Fruit fly (Drosophila melanogaster) whole organism, embryonic: ENCODE measurements around the gene CG14034.
A peak's percentile ranks its signal among the peaks of the same experiment; 100 is the strongest.

Experiments
- B-H2 ChIP-seq: fragments of 200-800 bp; sonication (Bioruptor generic); optimal IDR thresholded peaks from 2 replicates; lab custom pipeline; 2018; ENCODE audit warnings: missing biosample characterization, mild to moderate bottlenecking, missing genetic modification characterization
- CG10366 ChIP-seq: fragments of 200-800 bp; sonication (Bioruptor generic); IDR thresholded peaks from 2 replicates; pipeline ENCODE4 v1.3.6; 2022; ENCODE audit warnings: missing biosample characterization, missing genetic modification characterization
- CG11695 ChIP-seq: fragments of 200-800 bp; sonication (Bioruptor generic); IDR thresholded peaks from 3 replicates; pipeline ENCODE4 v1.3.6; 2022; ENCODE audit warnings: missing biosample characterization, missing genetic modification characterization
- CG13123 ChIP-seq: fragments of 200-800 bp; sonication (Bioruptor generic); optimal IDR thresholded peaks from 2 replicates; lab custom pipeline; 2016; ENCODE audit warnings: missing biosample characterization, missing genetic modification characterization
- CG14710 ChIP-seq: fragments of 200-800 bp; sonication (Bioruptor generic); optimal IDR thresholded peaks from 3 replicates; lab custom pipeline; 2019; ENCODE audit warnings: missing biosample characterization, mild to moderate bottlenecking, missing genetic modification characterization, moderate library complexity
- CG1529 ChIP-seq: fragments of 200-800 bp; sonication (Bioruptor generic); optimal IDR thresholded peaks from 3 replicates; lab custom pipeline; 2018; ENCODE audit warnings: missing biosample characterization, missing genetic modification characterization
- CG1602 ChIP-seq: fragments of 200-800 bp; sonication (Bioruptor generic); optimal IDR thresholded peaks from 3 replicates; lab custom pipeline; 2016; ENCODE audit warnings: missing biosample characterization, missing genetic modification characterization
- CG18262 ChIP-seq: fragments of 200-800 bp; optimal IDR thresholded peaks from 3 replicates; lab custom pipeline; 2019; ENCODE audit warnings: missing biosample characterization, mild to moderate bottlenecking, missing genetic modification characterization, moderate library complexity
- CG2199 ChIP-seq: fragments of 200-800 bp; sonication (Bioruptor generic); IDR thresholded peaks from 3 replicates; pipeline ENCODE4 v1.3.6; 2022; ENCODE audit warnings: missing biosample characterization, missing genetic modification characterization
- CG2712 ChIP-seq: fragments of 200-800 bp; optimal IDR thresholded peaks from 3 replicates; lab custom pipeline; 2019; ENCODE audit warnings: missing biosample characterization, mild to moderate bottlenecking, missing genetic modification characterization, moderate library complexity
- CG2889 ChIP-seq: fragments of 200-800 bp; sonication (Bioruptor generic); IDR thresholded peaks from 3 replicates; pipeline ENCODE4 v1.3.6; 2022; ENCODE audit warnings: missing biosample characterization, missing genetic modification characterization
- CG33557 ChIP-seq: fragments of 200-800 bp; sonication (Bioruptor generic); optimal IDR thresholded peaks from 2 replicates; lab custom pipeline; 2019; ENCODE audit warnings: missing biosample characterization, mild to moderate bottlenecking, missing genetic modification characterization, moderate library complexity
- CG4730 ChIP-seq: fragments of 200-800 bp; sonication (Bioruptor generic); IDR thresholded peaks from 2 replicates; pipeline ENCODE4 v1.3.6; 2022; ENCODE audit warnings: missing biosample characterization, missing genetic modification characterization
- CG6654 ChIP-seq: fragments of 200-800 bp; sonication (Bioruptor generic); optimal IDR thresholded peaks from 2 replicates; lab custom pipeline; 2017; ENCODE audit warnings: missing biosample characterization, mild to moderate bottlenecking, missing genetic modification characterization
- CG7271 ChIP-seq: fragments of 200-800 bp; sonication (Bioruptor generic); optimal IDR thresholded peaks from 2 replicates; lab custom pipeline; 2018; ENCODE audit warnings: missing biosample characterization, mild to moderate bottlenecking, missing genetic modification characterization, moderate library complexity
- CG7357 ChIP-seq: fragments of 200-800 bp; sonication (Bioruptor generic); IDR thresholded peaks from 3 replicates; pipeline ENCODE4 v1.3.6; 2022; ENCODE audit warnings: missing biosample characterization, missing genetic modification characterization
- CG7556 ChIP-seq: fragments of 200-800 bp; sonication (Bioruptor generic); optimal IDR thresholded peaks from 2 replicates; lab custom pipeline; 2017; ENCODE audit warnings: missing biosample characterization, mild to moderate bottlenecking, missing genetic modification characterization
- CG8765 ChIP-seq: fragments of 200-800 bp; sonication (Bioruptor generic); IDR thresholded peaks from 2 replicates; pipeline ENCODE4 v1.3.6; 2022; ENCODE audit warnings: missing biosample characterization, missing genetic modification characterization
- Dll ChIP-seq: fragments of 200-800 bp; sonication (Bioruptor generic); IDR thresholded peaks from 4 replicates; pipeline ENCODE4 v1.3.6; 2022; ENCODE audit warnings: missing biosample characterization, missing genetic modification characterization; ENCODE audit not compliant: partially characterized antibody
- ERR ChIP-seq: fragments of 200-800 bp; sonication (Bioruptor generic); optimal IDR thresholded peaks from 2 replicates; lab custom pipeline; 2016; ENCODE audit warnings: missing biosample characterization, missing genetic modification characterization
- Hmr ChIP-seq: fragments of 200-800 bp; sonication (Bioruptor generic); optimal IDR thresholded peaks from 3 replicates; lab custom pipeline; 2017; ENCODE audit warnings: mild to moderate bottlenecking, missing biosample characterization, missing genetic modification reagents, missing genetic modification characterization
- Hr51 ChIP-seq, 2 experiments: fragments of 200-800 bp; sonication (Bioruptor generic); optimal IDR thresholded peaks; 2 replicates in 1 of 2; 3 replicates in 1 of 2; lab custom pipeline; 2016 to 2018; ENCODE audit warnings: missing biosample characterization in 2 of 2, missing genetic modification characterization in 2 of 2, mild to moderate bottlenecking in 1 of 2, moderate library complexity in 1 of 2
- Hsf ChIP-seq: fragments of 200-800 bp; sonication (Bioruptor generic); optimal IDR thresholded peaks from 3 replicates; lab custom pipeline; 2016; ENCODE audit warnings: missing biosample characterization, missing genetic modification characterization
- Lpt ChIP-seq: fragments of >200 bp; optimal IDR thresholded peaks from 2 replicates; lab custom pipeline; 2018; ENCODE audit warnings: missing biosample characterization, missing genetic modification characterization
- Nf-YB ChIP-seq: fragments of 200-800 bp; sonication (Bioruptor generic); optimal IDR thresholded peaks from 3 replicates; lab custom pipeline; 2019; ENCODE audit warnings: missing biosample characterization, mild to moderate bottlenecking, missing genetic modification characterization, moderate library complexity
- Pdp1 ChIP-seq, 2 experiments: fragments of 200-800 bp; sonication (Bioruptor generic); optimal IDR thresholded peaks; 3 replicates each; lab custom pipeline; 2016; ENCODE audit warnings: missing biosample characterization in 2 of 2, missing genetic modification characterization in 2 of 2, mild to moderate bottlenecking in 1 of 2, moderate library complexity in 1 of 2
- Six4 ChIP-seq: fragments of 200-800 bp; sonication (Bioruptor generic); optimal IDR thresholded peaks from 2 replicates; lab custom pipeline; 2016; ENCODE audit warnings: missing biosample characterization, missing genetic modification characterization
- amos ChIP-seq: fragments of 200-800 bp; sonication (Bioruptor generic); IDR thresholded peaks from 2 replicates; pipeline ENCODE4 v1.3.6; 2022; ENCODE audit warnings: missing biosample characterization, missing genetic modification characterization; ENCODE audit not compliant: partially characterized antibody
- ap ChIP-seq: fragments of 200-800 bp; sonication (Bioruptor generic); IDR thresholded peaks from 2 replicates; pipeline ENCODE4 v1.3.6; 2022; ENCODE audit warnings: missing biosample characterization, missing genetic modification characterization
- bcd ChIP-seq: fragments of 200-800 bp; sonication (Bioruptor generic); optimal IDR thresholded peaks from 2 replicates; lab custom pipeline; 2017; ENCODE audit warnings: missing biosample characterization, mild to moderate bottlenecking, missing genetic modification characterization
- chm ChIP-seq: fragments of 200-800 bp; sonication (Bioruptor generic); IDR thresholded peaks from 2 replicates; pipeline ENCODE4 v1.3.6; 2022; ENCODE audit warnings: missing biosample characterization, missing genetic modification characterization
- corto ChIP-seq: fragments of 200-800 bp; sonication (Bioruptor generic); optimal IDR thresholded peaks from 2 replicates; lab custom pipeline; 2016; ENCODE audit warnings: missing biosample characterization, mild to moderate bottlenecking, missing genetic modification characterization, moderate library complexity
- croc ChIP-seq: fragments of 200-800 bp; sonication (Bioruptor generic); conservative IDR thresholded peaks from 3 replicates; pipeline ENCODE4 v1.3.6; 2022; ENCODE audit warnings: missing biosample characterization, missing genetic modification characterization
- danr ChIP-seq: fragments of 200-800 bp; sonication (Bioruptor generic); IDR thresholded peaks from 2 replicates; pipeline ENCODE4 v1.3.6; 2022; ENCODE audit warnings: missing biosample characterization, missing genetic modification characterization
- dmrt11E ChIP-seq: fragments of 200-800 bp; sonication (Bioruptor generic); optimal IDR thresholded peaks from 3 replicates; lab custom pipeline; 2018; ENCODE audit warnings: missing biosample characterization, mild to moderate bottlenecking, missing genetic modification characterization, moderate library complexity
- ems ChIP-seq: fragments of 200-800 bp; sonication (Bioruptor generic); optimal IDR thresholded peaks from 3 replicates; lab custom pipeline; 2016; ENCODE audit warnings: missing biosample characterization, missing genetic modification characterization
- fd3F ChIP-seq: fragments of 200-800 bp; sonication (Bioruptor generic); optimal IDR thresholded peaks from 2 replicates; lab custom pipeline; 2018; ENCODE audit warnings: missing biosample characterization, mild to moderate bottlenecking, missing genetic modification characterization, moderate library complexity
- grn ChIP-seq: fragments of 200-800 bp; sonication (Bioruptor generic); optimal IDR thresholded peaks from 3 replicates; lab custom pipeline; 2017; ENCODE audit warnings: missing biosample characterization, missing genetic modification characterization
- kay ChIP-seq: fragments of 200-800 bp; sonication (Bioruptor generic); optimal IDR thresholded peaks from 2 replicates; lab custom pipeline; 2016; ENCODE audit warnings: missing biosample characterization, missing genetic modification characterization
- maf-S ChIP-seq: fragments of 200-800 bp; sonication (Bioruptor generic); optimal IDR thresholded peaks from 2 replicates; lab custom pipeline; 2016; ENCODE audit warnings: missing biosample characterization, missing genetic modification characterization
- mld ChIP-seq: fragments of 200-800 bp; sonication (Bioruptor generic); IDR thresholded peaks from 3 replicates; pipeline ENCODE4 v1.3.6; 2022; ENCODE audit warnings: missing biosample characterization, missing genetic modification characterization; ENCODE audit not compliant: partially characterized antibody
- odd ChIP-seq: fragments of 200-800 bp; sonication (Bioruptor generic); optimal IDR thresholded peaks from 2 replicates; lab custom pipeline; 2017; ENCODE audit warnings: missing biosample characterization, mild to moderate bottlenecking, missing genetic modification characterization
- phol ChIP-seq: fragments of 200-800 bp; sonication (Bioruptor generic); optimal IDR thresholded peaks from 3 replicates; lab custom pipeline; 2018; ENCODE audit warnings: missing biosample characterization, mild to moderate bottlenecking, missing genetic modification characterization, moderate library complexity
- pum ChIP-seq: fragments of 200-800 bp; sonication (Bioruptor generic); optimal IDR thresholded peaks from 2 replicates; lab custom pipeline; 2016; ENCODE audit warnings: missing biosample characterization, missing genetic modification characterization
- ro ChIP-seq: fragments of 200-800 bp; sonication (Bioruptor generic); IDR thresholded peaks from 2 replicates; pipeline ENCODE4 v1.3.6; 2022; ENCODE audit warnings: missing biosample characterization, missing genetic modification characterization
- sd ChIP-seq: fragments of 200-800 bp; sonication (Bioruptor generic); optimal IDR thresholded peaks from 3 replicates; lab custom pipeline; 2018; ENCODE audit warnings: missing biosample characterization, mild to moderate bottlenecking, missing genetic modification characterization, moderate library complexity
- tap ChIP-seq: fragments of 200-800 bp; optimal IDR thresholded peaks from 3 replicates; lab custom pipeline; 2019; ENCODE audit warnings: missing biosample characterization, mild to moderate bottlenecking, missing genetic modification characterization, moderate library complexity
- tgo ChIP-seq: fragments of 200-800 bp; sonication (Bioruptor generic); IDR thresholded peaks from 3 replicates; pipeline ENCODE4 v1.3.6; 2022; ENCODE audit warnings: missing biosample characterization, missing genetic modification characterization
- tin ChIP-seq: fragments of 200-800 bp; sonication (Bioruptor generic); optimal IDR thresholded peaks from 3 replicates; lab custom pipeline; 2016; ENCODE audit warnings: missing biosample characterization, missing genetic modification characterization
- vfl ChIP-seq: fragments of 200-800 bp; sonication (Bioruptor generic); optimal IDR thresholded peaks from 2 replicates; lab custom pipeline; 2016; ENCODE audit warnings: missing biosample characterization, missing genetic modification characterization
- zfh1 ChIP-seq: fragments of 200-800 bp; sonication (Bioruptor generic); IDR thresholded peaks from 3 replicates; pipeline ENCODE4 v1.3.6; 2022; ENCODE audit warnings: missing biosample characterization, missing genetic modification characterization

The CG14034 gene

dm6 chr2L:5247384-5247783 is 31.0 kb upstream of the CG14034 start (continued):
- peak; percentile 15; the same call in 1 of the 3 replicates for TF ChIP-seq tgo (GFP tag; lab: Robert Waterston, UW)
- peak; percentile 7 for TF ChIP-seq odd
- TF ChIP-seq Hmr: no peak
- TF ChIP-seq CG8765 (GFP tag; lab: Robert Waterston, UW): no peak
- no peak for TF ChIP-seq Lpt
- TF ChIP-seq ro (GFP tag; lab: Robert Waterston, UW): no peak
- no peak for TF ChIP-seq bcd (GFP tag; lab: Kevin White, UChicago)
- TF ChIP-seq Dll (GFP tag; lab: Robert Waterston, UW): peak; percentile 29; the same call in 1 of the 4 replicates
- no peak for TF ChIP-seq mld (GFP tag; lab: Robert Waterston, UW)
- TF ChIP-seq grn (GFP tag; lab: Kevin White, UChicago): peak; percentile 98
- TF ChIP-seq CG7271 (tag; lab: Kevin White, UChicago): no peak
- TF ChIP-seq danr: no peak
- TF ChIP-seq CG18262 (tag; lab: Kevin White, UChicago): peak; percentile 10
- TF ChIP-seq CG1529: no peak
- no peak for TF ChIP-seq B-H2 (GFP tag; lab: Kevin White, UChicago)
- peak; percentile 27 for TF ChIP-seq dmrt11E (tag; lab: Kevin White, UChicago)
- TF ChIP-seq CG10366 (GFP tag; lab: Robert Waterston, UW): no peak
- TF ChIP-seq CG2199 (GFP tag; lab: Robert Waterston, UW): peak; percentile 48; the same call in 1 of the 3 replicates
- no peak for TF ChIP-seq CG13123 (GFP tag; lab: Kevin White, UChicago)
- no peak for TF ChIP-seq CG14710 (tag; lab: Kevin White, UChicago)
- TF ChIP-seq corto (GFP tag; lab: Kevin White, UChicago): peak; percentile 32
- TF ChIP-seq zfh1: peak; percentile 35; the same call in 1 of the 3 replicates
- TF ChIP-seq CG33557: peak; percentile 23
- TF ChIP-seq CG6654: no peak

DNA sequence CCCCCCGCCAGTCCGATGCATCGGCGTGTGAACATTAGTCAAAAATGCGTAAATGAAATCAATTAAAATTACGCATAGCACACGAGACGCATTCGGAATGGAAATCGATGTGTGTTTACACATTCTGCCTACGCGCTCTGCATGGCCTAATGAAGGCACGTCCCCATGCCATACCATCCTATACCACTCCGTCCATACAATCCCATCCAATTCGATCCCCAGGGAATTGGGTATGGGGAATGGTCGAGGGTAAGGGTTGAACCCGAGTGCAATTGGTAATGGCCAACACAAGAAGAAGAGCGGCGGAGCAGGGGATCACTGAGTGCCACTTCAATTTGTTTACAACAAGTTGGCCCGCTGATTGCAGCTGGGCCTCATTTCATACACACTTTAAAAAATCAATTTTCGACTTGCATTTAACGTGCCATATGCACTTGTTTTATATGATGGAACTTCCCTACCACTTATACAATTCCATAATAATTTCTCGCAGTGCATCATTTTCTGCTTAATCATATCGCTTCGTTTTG is 29.1 kb upstream of the CG14034 start:
- TF ChIP-seq Hr51 (GFP tag; optimal IDR thresholded peaks at IDR 0.05; lab: Kevin White, UChicago) (peak in 1 of 2 experiments; percentile 15), vfl (GFP tag; lab: Kevin White, UChicago) (no peak), pum (GFP tag; lab: Kevin White, UChicago) (peak; percentile 8), CG7556 (GFP tag; lab: Kevin White, UChicago) (no peak), Hsf (GFP tag; lab: Kevin White, UChicago) (no peak), CG11695 (GFP tag; lab: Robert Waterston, UW) (no peak), maf-S (GFP tag; lab: Kevin White, UChicago) (no peak), Nf-YB (GFP tag; lab: Kevin White, UChicago) (peak; percentile 13), phol (tag; lab: Kevin White, UChicago) (peak; percentile 43), chm (GFP tag; lab: Robert Waterston, UW) (peak; percentile 61; the same call in 1 of the 2 replicates), CG4730 (GFP tag; lab: Robert Waterston, UW) (no peak), tap (tag; lab: Kevin White, UChicago) (no peak), CG7357 (GFP tag; lab: Robert Waterston, UW) (no peak), croc (GFP tag; lab: Robert Waterston, UW) (0 out of 3 replicates have a peak, but pooled peaks have one; percentile 16), ems (GFP tag; lab: Kevin White, UChicago) (no peak), kay (GFP tag; lab: Kevin White, UChicago) (no peak), Pdp1 (GFP tag; optimal IDR thresholded peaks at IDR 0.05; lab: Kevin White, UChicago) (peak in 1 of 2 experiments; percentile 11), ERR (no peak), CG1602 (peak; percentile 25), CG2889 (GFP tag; lab: Robert Waterston, UW) (no peak), Six4 (peak; percentile 26), fd3F (GFP tag; lab: Kevin White, UChicago) (no peak), ap (GFP tag; lab: Robert Waterston, UW) (no peak), amos (no peak), sd (tag; lab: Kevin White, UChicago) (peak; percentile 66), tin (GFP tag; lab: Kevin White, UChicago) (peak; percentile 46), CG2712 (tag; lab: Kevin White, UChicago) (peak; percentile 70)
